Worm (Caenorhabditis elegans): ENCODE measurements around the gene drd-1.

The drd-1 gene

DNA sequence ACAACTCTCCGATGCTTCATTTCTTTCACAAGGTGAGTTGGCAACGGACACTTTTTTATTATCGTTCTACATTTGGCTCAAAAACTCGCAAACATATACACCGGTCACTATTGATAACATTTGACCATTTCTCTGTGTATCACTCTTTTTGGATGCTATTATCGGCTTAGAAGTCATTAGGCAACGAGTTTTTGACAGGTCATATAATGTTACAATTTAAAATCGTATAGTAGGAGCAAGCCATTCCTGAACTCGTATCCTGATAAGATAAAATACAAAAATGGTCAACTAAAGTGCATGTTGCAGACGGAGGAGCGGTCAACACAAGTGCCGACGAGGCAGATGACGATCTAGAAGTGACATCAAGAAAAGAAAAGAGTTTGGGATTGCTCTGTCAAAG is 25.1 kb downstream of the drd-1 start:
- TF ChIP-seq mml-1 (tag; optimal IDR thresholded peaks at IDR 0.05) (no peak), aly-2 (tag; optimal IDR thresholded peaks at IDR 0.05) (no peak), elt-2 (tag; optimal IDR thresholded peaks at IDR 0.05) (peak; percentile 33), ceh-16 (tag; optimal IDR thresholded peaks at IDR 0.05) (no peak), pqm-1 (tag; optimal IDR thresholded peaks at IDR 0.05) (peak; percentile 70), lin-15B (tag; optimal IDR thresholded peaks at IDR 0.05) (no peak), pha-4 (tag; optimal IDR thresholded peaks at IDR 0.05) (peak; percentile 21)

DNA sequence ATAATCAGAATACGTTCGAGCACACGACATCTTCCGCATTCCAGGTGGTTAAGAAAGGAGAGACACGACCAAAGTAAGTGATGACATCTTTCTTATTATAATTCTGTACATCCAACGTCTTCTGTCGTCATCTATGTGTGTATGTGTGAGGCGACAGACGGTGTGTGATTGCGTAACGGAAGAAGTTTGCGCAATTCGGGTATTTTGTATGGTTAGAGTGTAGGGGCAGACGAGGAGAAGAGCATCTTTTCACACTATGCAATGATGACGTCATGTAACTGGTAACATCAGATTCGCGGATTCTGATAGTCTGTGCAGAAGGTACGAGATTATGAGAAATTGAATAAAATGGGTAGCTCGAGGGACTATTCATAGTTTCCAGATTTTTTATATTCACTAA is 27.2 kb downstream of the drd-1 start:
- TF ChIP-seq pha-4 (tag; optimal IDR thresholded peaks at IDR 0.05): no peak
- TF ChIP-seq ZK546.5 (tag; optimal IDR thresholded peaks at IDR 0.05): no peak
- TF ChIP-seq nhr-11 (tag; optimal IDR thresholded peaks at IDR 0.05): no peak
- no peak for TF ChIP-seq fos-1 (tag; optimal IDR thresholded peaks at IDR 0.05)
- TF ChIP-seq ama-1 (optimal IDR thresholded peaks at IDR 0.05): no peak
- no peak for TF ChIP-seq fkh-10 (GFP tag; optimal IDR thresholded peaks at IDR 0.05)
- TF ChIP-seq elt-1 (tag; optimal IDR thresholded peaks at IDR 0.05): no peak
- TF ChIP-seq ceh-9 (tag; optimal IDR thresholded peaks at IDR 0.05): no peak

ce11 chrII:8415462-8416037 is 27.7 kb downstream of the drd-1 start:
- TF ChIP-seq snpc-4 (tag; optimal IDR thresholded peaks at IDR 0.05) (no peak), elt-1 (tag; optimal IDR thresholded peaks at IDR 0.05) (peak; percentile 48), ceh-82 (tag; optimal IDR thresholded peaks at IDR 0.05) (no peak), nhr-25 (tag; optimal IDR thresholded peaks at IDR 0.05) (peak; percentile 12)

- no peak for TF ChIP-seq nhr-23 (tag; optimal IDR thresholded peaks at IDR 0.05)
- TF ChIP-seq nhr-11 (tag; optimal IDR thresholded peaks at IDR 0.05): no peak
- peak; percentile 36 for TF ChIP-seq elt-2 (tag; optimal IDR thresholded peaks at IDR 0.05)
- peak; percentile 73 for TF ChIP-seq nhr-25 (tag; optimal IDR thresholded peaks at IDR 0.05)
- TF ChIP-seq pqm-1 (tag; optimal IDR thresholded peaks at IDR 0.05): peak; percentile 7
Observed at ce11 chrII:8417059-8417668, 29.3 kb downstream of the drd-1 start, which contains the start of gene fdgt-2. TSS of gene fdgt-2 (plus strand) at chrII:8417618.

ce11 chrII:8419015-8419414 is 31.2 kb downstream of the drd-1 start:
- no peak for TF ChIP-seq nhr-25 (tag; optimal IDR thresholded peaks at IDR 0.05)
- peak; percentile 89 for TF ChIP-seq elt-1 (tag; optimal IDR thresholded peaks at IDR 0.05)
- TF ChIP-seq nhr-237 (tag; optimal IDR thresholded peaks at IDR 0.05): no peak
- TF ChIP-seq zag-1 (tag; optimal IDR thresholded peaks at IDR 0.05): no peak
- TF ChIP-seq R02D3.7 (tag; optimal IDR thresholded peaks at IDR 0.05): no peak
- TF ChIP-seq ztf-4 (tag; optimal IDR thresholded peaks at IDR 0.05): peak; percentile 76
- TF ChIP-seq elt-3 (tag; optimal IDR thresholded peaks at IDR 0.05): no peak

ce11 chrII:8419798-8420197 is 31.9 kb downstream of the drd-1 start, which contains the start of gene F14E5.8:
TSS of gene F14E5.8 (plus strand) at chrII:8420098.
- peak; percentile 4 for TF ChIP-seq elt-1 (tag; optimal IDR thresholded peaks at IDR 0.05)

DNA sequence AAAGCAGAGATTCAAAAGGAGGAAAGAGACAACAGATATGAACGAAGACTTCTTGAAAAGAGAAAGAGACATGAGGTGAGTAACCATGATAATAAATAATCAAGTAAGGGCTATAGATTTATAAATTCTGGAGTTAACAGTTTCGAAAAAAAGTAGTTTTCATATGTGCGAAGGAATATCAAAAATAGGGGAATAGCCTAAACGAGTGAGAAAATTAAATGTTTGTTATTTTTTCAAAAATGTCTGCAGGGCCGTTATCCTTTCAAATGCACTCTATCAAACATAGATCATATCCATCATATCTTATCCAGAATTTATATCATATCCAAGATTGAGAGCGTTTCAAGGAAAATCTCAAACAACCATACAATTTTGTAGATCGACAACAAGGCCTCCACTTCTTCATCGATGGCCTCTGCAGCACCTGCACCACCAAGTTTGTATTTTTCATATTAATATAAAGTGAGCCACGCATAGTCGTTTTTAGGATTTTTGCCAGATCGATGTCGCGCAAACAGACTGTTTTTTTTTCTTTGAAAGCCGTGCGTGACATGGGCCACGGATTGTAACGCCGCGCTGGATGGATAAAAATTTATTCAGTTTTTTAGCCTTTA is 33.0 kb downstream of the drd-1 start:
- TF ChIP-seq eor-1 (tag; optimal IDR thresholded peaks at IDR 0.05): no peak
- TF ChIP-seq ztf-4 (tag; optimal IDR thresholded peaks at IDR 0.05): peak; percentile 43
- TF ChIP-seq elt-1 (tag; optimal IDR thresholded peaks at IDR 0.05): peak; percentile 89

- TF ChIP-seq nhr-43 (tag; optimal IDR thresholded peaks at IDR 0.05; ENCODE audit: poor library complexity, severe bottlenecking) (no peak), eor-1 (tag; optimal IDR thresholded peaks at IDR 0.05) (no peak), sea-2 (GFP tag; optimal IDR thresholded peaks at IDR 0.05) (no peak), nhr-77 (tag; optimal IDR thresholded peaks at IDR 0.05) (no peak), pqm-1 (tag; optimal IDR thresholded peaks at IDR 0.05) (no peak), nhr-28 (tag; optimal IDR thresholded peaks at IDR 0.05) (no peak), nhr-25 (tag; optimal IDR thresholded peaks at IDR 0.05) (no peak), ztf-4 (tag; optimal IDR thresholded peaks at IDR 0.05) (no peak), ceh-28 (tag; optimal IDR thresholded peaks at IDR 0.05) (no peak), snpc-4 (tag; optimal IDR thresholded peaks at IDR 0.05) (no peak)
Observed at ce11 chrII:8428758-8428946, 40.8 kb downstream of the drd-1 start, which contains the start of gene F14E5.2. TSS of gene F14E5.2 (minus strand) at chrII:8428858.
